Worm (Caenorhabditis elegans) whole organism, late embryonic: ENCODE measurements around the gene Y32B12B.4.

Source experiments
- F13H6.1 ChIP-seq: sonication (generic microtip); optimal IDR thresholded peaks from 2 replicates; lab custom pipeline; 2016; ENCODE audit warnings: missing genetic modification characterization, missing compliant biosample characterization
- K02D7.2 ChIP-seq: sonication (generic microtip); optimal IDR thresholded peaks from 2 replicates; lab custom pipeline; 2017; ENCODE audit warnings: mild to moderate bottlenecking, missing genetic modification characterization, missing compliant biosample characterization
- K09A11.1 ChIP-seq: sonication (generic microtip); optimal IDR thresholded peaks from 2 replicates; lab custom pipeline; 2017; ENCODE audit warnings: antibody characterized with exemption, mild to moderate bottlenecking, missing genetic modification characterization, missing compliant biosample characterization; ENCODE audit not compliant: insufficient read depth
- Y22D7AL.16 ChIP-seq: sonication (generic microtip); optimal IDR thresholded peaks from 2 replicates; lab custom pipeline; 2016; ENCODE audit warnings: missing genetic modification characterization, missing compliant biosample characterization
- ahr-1 ChIP-seq: sonication (generic microtip); optimal IDR thresholded peaks from 2 replicates; lab custom pipeline; 2016; ENCODE audit warnings: missing genetic modification characterization, missing compliant biosample characterization
- ama-1 ChIP-seq: fragments of 150-350 bp; optimal IDR thresholded peaks from 2 replicates; lab custom pipeline; 2014
- ceh-19 ChIP-seq: fragments of 200-800 bp; sonication (Bioruptor generic); optimal IDR thresholded peaks from 2 replicates; lab custom pipeline; 2018; ENCODE audit warnings: mild to moderate bottlenecking, missing genetic modification characterization, missing compliant biosample characterization
- ceh-22 ChIP-seq: sonication (generic microtip); optimal IDR thresholded peaks from 2 replicates; lab custom pipeline; 2017; ENCODE audit warnings: missing biosample characterization, missing genetic modification characterization
- ceh-24 ChIP-seq: sonication (generic microtip); optimal IDR thresholded peaks from 2 replicates; lab custom pipeline; 2016; ENCODE audit warnings: mild to moderate bottlenecking, missing genetic modification characterization, missing compliant biosample characterization
- ceh-30 ChIP-seq: fragments of 150-350 bp; optimal IDR thresholded peaks from 2 replicates; lab custom pipeline; 2014; ENCODE audit warnings: missing biosample characterization, missing genetic modification characterization
- ceh-48 ChIP-seq: sonication (generic microtip); optimal IDR thresholded peaks from 2 replicates; lab custom pipeline; 2016; ENCODE audit warnings: missing genetic modification characterization, inconsistent platforms, missing compliant biosample characterization
- ceh-6 ChIP-seq: fragments of 200-800 bp; sonication (Bioruptor generic); optimal IDR thresholded peaks from 2 replicates; lab custom pipeline; 2018; ENCODE audit warnings: mild to moderate bottlenecking, missing genetic modification characterization, missing compliant biosample characterization
- ceh-9 ChIP-seq: sonication (generic microtip); optimal IDR thresholded peaks from 2 replicates; lab custom pipeline; 2016; ENCODE audit warnings: mild to moderate bottlenecking, missing genetic modification characterization, inconsistent platforms, missing compliant biosample characterization
- che-1 ChIP-seq: sonication (generic microtip); optimal IDR thresholded peaks from 2 replicates; lab custom pipeline; 2016; ENCODE audit warnings: mild to moderate bottlenecking, missing genetic modification characterization, missing compliant biosample characterization
- dmd-4 ChIP-seq: sonication (generic microtip); optimal IDR thresholded peaks from 2 replicates; lab custom pipeline; 2016; ENCODE audit warnings: borderline replicate concordance, missing genetic modification characterization, missing compliant biosample characterization
- dve-1 ChIP-seq: sonication (generic microtip); optimal IDR thresholded peaks from 2 replicates; lab custom pipeline; 2017; ENCODE audit warnings: antibody characterized with exemption, mild to moderate bottlenecking, missing genetic modification characterization, missing compliant biosample characterization
- elt-4 ChIP-seq: sonication (generic microtip); optimal IDR thresholded peaks from 2 replicates; lab custom pipeline; 2016; ENCODE audit warnings: missing genetic modification characterization, missing compliant biosample characterization
- ets-4 ChIP-seq: sonication (generic microtip); optimal IDR thresholded peaks from 2 replicates; lab custom pipeline; 2016; ENCODE audit warnings: missing genetic modification characterization, missing compliant biosample characterization
- fkh-6 ChIP-seq: sonication (generic microtip); optimal IDR thresholded peaks from 2 replicates; lab custom pipeline; 2016; ENCODE audit warnings: missing genetic modification characterization, missing compliant biosample characterization
- gmeb-2 ChIP-seq: sonication (generic microtip); optimal IDR thresholded peaks from 2 replicates; lab custom pipeline; 2016; ENCODE audit warnings: missing genetic modification characterization, inconsistent platforms, missing compliant biosample characterization
- hlh-15 ChIP-seq: sonication (generic microtip); optimal IDR thresholded peaks from 2 replicates; lab custom pipeline; 2016; ENCODE audit warnings: missing genetic modification characterization, missing compliant biosample characterization
- hlh-30 ChIP-seq: sonication (generic microtip); optimal IDR thresholded peaks from 2 replicates; lab custom pipeline; 2017; ENCODE audit warnings: antibody characterized with exemption, missing genetic modification characterization, missing compliant biosample characterization; ENCODE audit not compliant: insufficient read depth
- hlh-6 ChIP-seq: sonication (generic microtip); optimal IDR thresholded peaks from 2 replicates; lab custom pipeline; 2016; ENCODE audit warnings: missing genotype, missing genetic modification characterization, missing compliant biosample characterization
- hlh-8 ChIP-seq: sonication (generic microtip); optimal IDR thresholded peaks from 2 replicates; lab custom pipeline; 2016; ENCODE audit warnings: missing genotype, missing genetic modification characterization, missing compliant biosample characterization
- lim-6 ChIP-seq: sonication (generic microtip); optimal IDR thresholded peaks from 2 replicates; lab custom pipeline; 2016; ENCODE audit warnings: missing genetic modification characterization, missing compliant biosample characterization
- mec-3 ChIP-seq: sonication (generic microtip); optimal IDR thresholded peaks from 2 replicates; lab custom pipeline; 2016; ENCODE audit warnings: borderline replicate concordance, missing genetic modification characterization, missing compliant biosample characterization
- nhr-11 ChIP-seq: fragments of 150-350 bp; optimal IDR thresholded peaks from 2 replicates; lab custom pipeline; 2014; ENCODE audit warnings: missing biosample characterization, missing genetic modification characterization
- pag-3 ChIP-seq: sonication (generic microtip); optimal IDR thresholded peaks from 2 replicates; lab custom pipeline; 2016; ENCODE audit warnings: missing compliant biosample characterization, missing genetic modification characterization, borderline replicate concordance
- pqm-1 ChIP-seq: sonication (generic microtip); optimal IDR thresholded peaks from 2 replicates; lab custom pipeline; 2016; ENCODE audit warnings: missing genetic modification characterization, missing compliant biosample characterization
- pros-1 ChIP-seq: fragments of 150-350 bp; optimal IDR thresholded peaks from 2 replicates; lab custom pipeline; 2014; ENCODE audit warnings: missing biosample characterization, missing genetic modification reagents, missing genetic modification characterization
- rnt-1 ChIP-seq: sonication (generic microtip); optimal IDR thresholded peaks from 2 replicates; lab custom pipeline; 2016; ENCODE audit warnings: missing genetic modification characterization, missing compliant biosample characterization
- sox-2 ChIP-seq: fragments of 200-800 bp; sonication (Bioruptor generic); IDR thresholded peaks from 2 replicates; pipeline ENCODE4 v1.3.6; 2022; ENCODE audit warnings: missing genetic modification reagents, missing genetic modification characterization, missing compliant biosample characterization
- tbx-2 ChIP-seq: sonication (generic microtip); optimal IDR thresholded peaks from 2 replicates; lab custom pipeline; 2016; ENCODE audit warnings: missing genetic modification characterization, missing compliant biosample characterization
- ttx-3 ChIP-seq: sonication (generic microtip); optimal IDR thresholded peaks from 2 replicates; lab custom pipeline; 2016; ENCODE audit warnings: missing genetic modification reagents, missing genetic modification characterization, missing compliant biosample characterization
- unc-3 ChIP-seq, 2 experiments: fragments of 200-800 bp in 1 of 2; sonication (Bioruptor generic) in 1 of 2; sonication (generic microtip) in 1 of 2; conservative IDR thresholded peaks in 1 of 2; optimal IDR thresholded peaks in 1 of 2; 2 replicates each; pipeline versions ENCODE4 v1.3.6 to Lab custom; 2016 to 2022; ENCODE audit warnings: missing compliant biosample characterization in 2 of 2, missing genetic modification characterization in 2 of 2, missing genetic modification reagents in 1 of 2
- unc-42 ChIP-seq: sonication (generic microtip); optimal IDR thresholded peaks from 2 replicates; lab custom pipeline; 2016; ENCODE audit warnings: missing genotype, missing genetic modification characterization, missing compliant biosample characterization
- unc-55 ChIP-seq: sonication (generic microtip); optimal IDR thresholded peaks from 2 replicates; lab custom pipeline; 2017; ENCODE audit warnings: missing biosample characterization, missing genetic modification reagents, missing genetic modification characterization
- zip-5 ChIP-seq: sonication (generic microtip); optimal IDR thresholded peaks from 2 replicates; lab custom pipeline; 2016; ENCODE audit warnings: missing genetic modification characterization, missing compliant biosample characterization

Y32B12B.4 gene

ce11 chrV:16600623-16601022 lies 47.5 kb downstream of the Y32B12B.4 start, which contains the start of gene T03E6.9 (continued):
- no peak for TF ChIP-seq ceh-6 (GFP tag; lab: Kevin White, UChicago)
- no peak for TF ChIP-seq elt-4 (tag; lab: Kevin White, UChicago)

ce11 chrV:16603102-16603501 lies 50.0 kb downstream of the Y32B12B.4 start, which contains the start of gene T03E6.8:
TSS of gene T03E6.8 (minus strand) at chrV:16603202.
- no peak for TF ChIP-seq ceh-24 (tag; lab: Kevin White, UChicago)
- no peak for TF ChIP-seq F13H6.1 (tag; lab: Kevin White, UChicago)
- TF ChIP-seq hlh-15 (tag; lab: Kevin White, UChicago) = no peak
- no peak for TF ChIP-seq K02D7.2 (tag; lab: Kevin White, UChicago)
- TF ChIP-seq ceh-22 (tag; lab: Kevin White, UChicago) = no peak
- TF ChIP-seq zip-5 = no peak
- no peak for TF ChIP-seq hlh-8 (tag; lab: Kevin White, UChicago)
- no peak for TF ChIP-seq ceh-19 (GFP tag; lab: Kevin White, UChicago)
- TF ChIP-seq hlh-30 (tag; lab: Kevin White, UChicago) = no peak
- TF ChIP-seq nhr-11 (tag; lab: Kevin White, UChicago) = no peak
- TF ChIP-seq sox-2 (GFP tag; lab: Robert Waterston, UW) = no peak
- TF ChIP-seq ceh-48 (tag; lab: Kevin White, UChicago) = no peak
- TF ChIP-seq mec-3 (tag; lab: Kevin White, UChicago) = no peak
- no peak for TF ChIP-seq lim-6 (tag; lab: Kevin White, UChicago)
- no peak for TF ChIP-seq ceh-9 (tag; lab: Kevin White, UChicago)
- no peak for TF ChIP-seq fkh-6 (tag; lab: Kevin White, UChicago)
- TF ChIP-seq, all 69 proteins: peak for 0

ce11 chrV:16604301-16604700 lies 51.2 kb downstream of the Y32B12B.4 start:
- TF ChIP-seq ceh-22 (tag; lab: Kevin White, UChicago) (no peak), dmd-4 (no peak), K09A11.1 (tag; lab: Kevin White, UChicago) (no peak), F13H6.1 (tag; lab: Kevin White, UChicago) (no peak), hlh-6 (no peak), unc-42 (tag; lab: Kevin White, UChicago) (no peak), ttx-3 (tag; lab: Kevin White, UChicago) (no peak), ceh-24 (tag; lab: Kevin White, UChicago) (no peak), che-1 (no peak), lim-6 (tag; lab: Kevin White, UChicago) (no peak), rnt-1 (tag; lab: Kevin White, UChicago) (no peak)

DNA sequence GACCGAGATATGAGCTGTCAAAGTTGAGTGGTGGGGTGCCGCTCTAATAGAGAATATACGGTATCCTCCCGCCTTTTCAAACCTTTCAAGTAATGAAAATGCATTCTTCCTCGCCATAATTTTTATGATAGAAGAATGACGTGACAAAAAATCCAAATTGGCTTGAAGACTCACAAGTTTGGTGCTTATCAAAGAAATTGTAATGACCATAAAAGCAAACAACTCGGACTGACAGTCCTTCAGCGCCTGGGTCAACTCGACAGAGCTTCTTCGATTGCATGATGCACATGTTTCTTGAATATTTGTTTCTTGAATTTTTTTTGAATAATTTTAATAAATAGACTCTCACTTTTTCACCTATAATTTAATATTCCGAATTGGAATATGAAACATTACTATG lies 52.3 kb downstream of the Y32B12B.4 start:
- TF ChIP-seq dve-1 (tag; lab: Kevin White, UChicago) = no peak
- no peak for TF ChIP-seq unc-55
- TF ChIP-seq lim-6 (tag; lab: Kevin White, UChicago) = no peak
- no peak for TF ChIP-seq ceh-30 (tag; lab: Kevin White, UChicago)
- no peak for TF ChIP-seq ama-1 (lab: Kevin White, UChicago)
- TF ChIP-seq fkh-6 (tag; lab: Kevin White, UChicago) = no peak
- no peak for TF ChIP-seq dmd-4
- no peak for TF ChIP-seq unc-3 (GFP tag; conservative IDR thresholded peaks at IDR 0.05; lab: Robert Waterston, UW)
- TF ChIP-seq unc-3 (tag; optimal IDR thresholded peaks at IDR 0.05; lab: Kevin White, UChicago) = no peak
- TF ChIP-seq gmeb-2 (tag; lab: Kevin White, UChicago) = no peak
- TF ChIP-seq pag-3 (tag; lab: Kevin White, UChicago) = no peak
- TF ChIP-seq pqm-1 (tag; lab: Kevin White, UChicago) = no peak

DNA sequence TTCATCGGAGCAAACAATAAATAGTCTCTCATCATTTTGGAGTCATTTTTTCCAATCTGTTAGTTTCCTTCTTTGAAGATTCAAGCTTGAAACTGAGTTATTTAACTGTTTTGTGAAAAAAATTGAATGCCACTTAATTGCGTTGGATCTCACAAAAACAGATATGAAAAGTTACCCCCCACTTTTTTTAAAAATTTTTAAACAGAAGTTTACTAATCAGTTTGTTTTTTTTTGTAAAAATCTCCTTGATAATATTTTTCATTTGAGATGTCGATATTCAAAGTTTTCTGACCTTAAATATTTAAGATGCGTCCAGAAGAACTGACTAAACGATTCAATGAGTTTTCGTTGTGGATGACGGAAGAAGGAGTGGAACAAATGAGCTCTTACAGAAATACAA lies 53.2 kb downstream of the Y32B12B.4 start, which contains the start of gene Y32B12C.1:
Gene Y32B12C.1, plus strand, starts transcription at position 301 of the 400 bp plus-strand sequence.
- TF ChIP-seq unc-42 (tag; lab: Kevin White, UChicago) (no peak), fkh-6 (tag; lab: Kevin White, UChicago) (no peak), ahr-1 (tag; lab: Kevin White, UChicago) (no peak), dmd-4 (no peak), ets-4 (tag; lab: Kevin White, UChicago) (no peak), mec-3 (tag; lab: Kevin White, UChicago) (no peak), Y22D7AL.16 (no peak), pros-1 (tag; lab: Kevin White, UChicago) (no peak), tbx-2 (tag; lab: Kevin White, UChicago) (no peak), ceh-22 (tag; lab: Kevin White, UChicago) (no peak), sox-2 (GFP tag; lab: Robert Waterston, UW) (no peak)
